Worm (Caenorhabditis elegans) whole organism, dauer: ENCODE measurements around the gene ZK596.2.

Experiments
- unc-62 ChIP-seq: sonication (generic microtip); optimal IDR thresholded peaks from 2 replicates; lab custom pipeline; 2017; ENCODE audit warnings: missing biosample characterization, missing genetic modification reagents, missing genetic modification characterization

The ZK596.2 gene

ce11 chrIV:10919770-10920169 lies 10.7 kb upstream of the ZK596.2 start, which contains the start of gene rbr-2:
Gene rbr-2, plus strand, starts transcription at chrIV:10920070.
- TF ChIP-seq unc-62, result no peak

ce11 chrIV:10918877-10919560 lies 9.9 kb upstream of the ZK596.2 start:
- TF ChIP-seq unc-62, result no peak

DNA sequence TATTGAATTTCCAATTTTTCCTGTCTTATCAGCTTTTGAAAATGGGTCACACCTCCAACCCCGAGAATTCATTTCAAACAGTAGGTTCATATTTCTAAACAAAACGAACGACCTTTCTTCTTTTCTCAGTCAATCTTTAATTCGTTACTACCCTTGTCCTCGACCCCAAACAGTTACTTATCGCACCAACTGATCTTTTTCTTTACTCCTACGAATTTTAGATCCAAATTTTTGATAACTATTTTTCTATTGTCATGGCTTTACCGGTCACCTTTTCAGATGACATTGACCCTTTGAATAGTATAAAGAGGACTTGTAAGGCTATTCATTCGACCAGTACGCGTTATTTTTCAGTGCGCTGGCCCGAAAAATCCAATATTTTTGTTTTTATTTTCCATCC lies 7.0 kb upstream of the ZK596.2 start:
- no peak for TF ChIP-seq unc-62

- TF ChIP-seq unc-62, result no peak
Measured at ce11 chrIV:10915388-10915787, 6.3 kb upstream of the ZK596.2 start, which contains the start of gene ZK593.3. Gene ZK593.3, plus strand, starts transcription at chrIV:10915688.

DNA sequence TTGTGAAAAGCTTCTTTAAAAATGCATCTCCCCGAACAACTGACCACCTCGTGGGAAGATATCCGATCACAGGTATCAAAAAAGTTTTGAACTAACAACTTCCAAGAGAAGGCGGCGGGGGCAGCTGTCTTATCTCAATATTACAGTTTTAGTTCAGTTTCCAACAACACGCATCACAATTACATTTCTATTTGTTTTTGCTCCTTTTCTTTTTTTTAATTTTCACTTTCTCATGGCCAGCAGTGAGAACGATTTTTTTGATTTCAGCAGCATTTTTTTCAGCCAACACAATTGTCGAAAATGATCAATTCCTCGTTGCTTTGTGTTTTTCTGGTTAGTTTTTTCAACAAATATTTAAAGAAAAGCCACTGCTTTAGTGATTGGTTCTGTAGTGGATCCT lies 4.0 kb upstream of the ZK596.2 start, which contains the start of gene ZK593.2:
Gene ZK593.2 (plus strand): TSS at position 301 of the 400 bp plus-strand sequence.
- no peak for TF ChIP-seq unc-62

DNA sequence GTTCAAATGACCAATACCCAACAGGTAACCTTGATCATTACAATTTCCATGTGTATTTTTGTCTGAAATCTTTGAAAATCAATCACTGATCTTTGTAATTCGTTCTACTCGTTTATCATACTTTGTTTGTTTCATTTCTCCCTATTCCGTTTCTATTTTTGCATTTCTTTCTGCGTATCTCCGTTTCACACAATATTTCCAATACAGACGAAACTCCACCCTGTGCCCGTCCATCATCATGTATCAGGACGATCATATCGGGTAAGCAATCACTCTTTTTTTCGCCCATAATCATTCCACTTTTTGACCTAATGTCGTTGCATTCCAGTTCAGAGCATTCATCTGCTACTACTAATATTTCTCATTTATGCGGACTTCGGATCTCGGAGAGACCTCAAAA lies 602 bp upstream of the ZK596.2 start, which contains the start of gene pyk-2:
Gene pyk-2 (plus strand): TSS at position 206 of the 400 bp plus-strand sequence.
- TF ChIP-seq unc-62, result no peak

ce11 chrIV:10904282-10904681 lies 4.8 kb downstream of the ZK596.2 start, which contains the start of gene ZK596.3:
Gene ZK596.3, minus strand, starts transcription at chrIV:10904382.
- no peak for TF ChIP-seq unc-62

DNA sequence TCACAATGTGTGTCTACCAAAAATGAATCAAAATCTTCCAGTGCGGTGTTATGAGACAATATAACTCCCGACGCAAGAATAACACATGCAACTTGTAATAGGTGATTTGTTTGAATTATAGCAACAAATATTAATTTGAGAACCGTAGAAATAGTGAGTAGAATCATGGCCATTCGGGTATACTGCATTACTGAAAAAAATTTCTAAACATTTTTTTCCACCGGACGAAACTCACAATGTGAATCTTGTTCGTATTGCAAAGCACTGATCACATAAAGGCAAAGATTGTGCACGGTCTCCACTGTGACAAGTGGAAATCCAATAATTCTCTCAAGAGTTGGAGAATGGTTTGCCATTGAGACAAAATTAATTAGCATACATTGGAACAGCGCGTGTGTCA lies 6.6 kb downstream of the ZK596.2 start:
- TF ChIP-seq unc-62, result no peak

DNA sequence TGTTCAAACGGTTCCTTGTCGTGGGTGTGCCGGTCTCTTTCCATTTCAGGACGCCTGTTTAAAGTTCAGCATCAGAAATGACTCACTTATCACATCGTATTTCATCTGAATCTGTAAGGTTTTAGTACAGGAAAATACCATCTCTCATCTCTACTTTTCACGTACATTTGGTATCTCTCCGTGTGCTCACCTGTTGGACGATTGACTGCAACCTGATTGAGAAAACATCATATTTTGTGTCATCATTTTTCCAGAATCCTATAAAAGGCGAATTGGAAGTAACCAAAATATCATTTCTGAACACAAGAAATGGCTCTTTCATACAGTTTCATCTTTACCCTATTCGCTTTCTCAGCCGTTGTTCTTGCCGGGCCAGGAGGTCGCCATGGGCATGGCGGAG lies 9.0 kb downstream of the ZK596.2 start, which contains the start of gene srlf-30:
Gene srlf-30 (plus strand): TSS at position 301 of the 400 bp plus-strand sequence.
- TF ChIP-seq unc-62, result no peak

ce11 chrIV:10899091-10899490 lies 10.0 kb downstream of the ZK596.2 start, which contains the start of the genes F13E9.9 and F13E9.19:
Gene F13E9.9, minus strand, starts transcription at chrIV:10899191.
Gene F13E9.19, plus strand, starts transcription at chrIV:10899406.
- TF ChIP-seq unc-62, result no peak

DNA sequence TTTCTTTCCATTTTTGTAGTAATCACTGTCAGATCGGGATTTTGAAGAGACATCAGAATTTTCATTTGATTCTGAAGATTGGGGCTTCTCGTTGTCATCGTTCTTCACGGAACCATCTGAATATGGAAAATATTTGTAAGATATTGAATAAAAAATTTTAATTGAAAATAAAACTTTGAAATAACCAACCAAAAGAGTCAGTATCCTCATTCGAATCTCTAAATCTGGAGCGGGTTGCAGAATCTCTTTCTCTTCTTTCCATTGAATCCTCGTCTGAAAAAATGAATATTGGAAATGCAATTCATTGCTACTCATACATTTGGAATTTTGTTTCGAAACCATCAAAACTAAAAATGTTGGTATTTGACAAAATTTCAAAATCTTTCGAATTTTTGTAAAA lies 10.9 kb downstream of the ZK596.2 start:
- no peak for TF ChIP-seq unc-62

ce11 chrIV:10896512-10896911 lies 12.6 kb downstream of the ZK596.2 start, which contains the start of gene srlf-13:
Gene srlf-13, minus strand, starts transcription at chrIV:10896612.
- TF ChIP-seq unc-62, result no peak

ce11 chrIV:10894255-10894654 lies 14.9 kb downstream of the ZK596.2 start, which contains the start of gene srlf-14:
Gene srlf-14, minus strand, starts transcription at chrIV:10894355.
- no peak for TF ChIP-seq unc-62

- no peak for TF ChIP-seq unc-62
Measured at ce11 chrIV:10891993-10892392, 17.1 kb downstream of the ZK596.2 start, which contains the start of gene srlf-12. Gene srlf-12, minus strand, starts transcription at chrIV:10892093.

- TF ChIP-seq unc-62, result no peak
Measured at ce11 chrIV:10889820-10890462, 19.2 kb downstream of the ZK596.2 start, which contains the start of gene F13E9.15. Gene F13E9.15, minus strand, starts transcription at chrIV:10889870.

DNA sequence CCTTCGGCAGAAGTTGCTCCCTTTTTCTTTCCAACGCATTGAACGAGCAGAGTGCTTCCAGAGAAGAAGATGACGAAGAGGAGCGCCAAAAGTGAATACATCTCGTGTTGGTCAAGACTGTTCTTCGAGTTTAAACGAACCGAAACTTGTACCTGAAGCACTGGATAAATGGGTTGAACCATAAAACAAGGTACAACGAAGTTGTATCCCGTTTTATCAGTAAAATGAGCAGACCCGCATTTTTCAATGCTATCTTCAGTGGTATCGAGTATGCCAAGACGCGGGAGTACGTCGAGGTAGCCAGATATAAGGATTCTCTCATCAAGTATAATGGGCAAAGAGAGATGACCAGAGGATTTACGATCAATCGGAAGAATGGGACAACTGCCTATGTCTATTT lies 21.8 kb downstream of the ZK596.2 start, which contains the start of gene F13E9.16:
Gene F13E9.16 (minus strand): TSS at position 101 of the 400 bp plus-strand sequence.
- TF ChIP-seq unc-62, result no peak

DNA sequence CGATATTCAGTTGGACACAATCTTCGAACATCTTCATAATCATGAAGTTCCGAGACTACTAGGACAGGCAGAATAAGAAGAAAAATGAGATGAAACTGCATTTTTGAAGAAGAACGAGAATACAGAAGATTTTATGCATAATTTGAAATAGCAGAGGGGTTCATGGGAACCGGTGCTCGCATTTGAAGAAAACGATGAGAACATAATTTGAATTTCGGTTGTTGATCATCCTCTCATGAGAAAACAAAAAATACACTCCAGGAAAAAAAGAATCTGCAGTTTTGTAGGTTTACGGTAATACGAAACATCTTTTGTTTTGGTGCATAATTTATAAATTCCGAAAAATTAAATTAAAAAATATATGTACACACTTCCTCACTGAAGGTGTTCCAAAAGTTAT lies 23.2 kb downstream of the ZK596.2 start, which contains the start of gene srlf-11:
Gene srlf-11 (minus strand): TSS at position 101 of the 400 bp plus-strand sequence.
- TF ChIP-seq unc-62, result no peak
